Fruit fly (Drosophila melanogaster): ENCODE results near the gene NimB1.

DNA sequence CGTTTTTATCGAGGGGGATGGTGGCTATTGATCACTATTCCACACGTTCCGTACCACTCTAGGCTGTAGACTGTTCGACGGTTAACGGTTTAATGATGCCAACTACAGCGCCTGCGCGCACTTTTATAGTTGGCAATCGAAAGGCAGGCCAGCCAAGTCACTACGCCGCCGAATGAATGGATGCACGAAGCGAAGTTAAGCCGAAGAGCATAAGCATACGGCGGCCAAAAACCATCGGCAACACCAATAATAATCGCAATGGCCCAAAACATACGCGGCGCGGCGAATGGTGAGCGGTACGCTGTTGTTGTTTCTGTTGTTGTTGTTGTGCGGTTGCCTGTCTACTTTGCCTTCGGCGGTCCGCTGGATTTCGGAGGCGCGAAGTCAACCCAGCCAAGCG lies 39.9 kb upstream of the NimB1 start, which contains the start of gene Vajk1:
- TF ChIP-seq h (optimal IDR thresholded peaks at IDR 0.05) (no peak), psq (optimal IDR thresholded peaks at IDR 0.05) (no peak)

Data from Kc167 (cell line).